Fruit fly (Drosophila melanogaster) S2 (cell line): ENCODE measurements around the gene Glut4EF.

Source experiments
- CG8478 ChIP-seq: fragments of >200 bp; optimal IDR thresholded peaks from 2 replicates; lab custom pipeline; 2018
- CTCF ChIP-seq, 2 experiments: fragments of >200 bp; optimal IDR thresholded peaks; 2 replicates each; lab custom pipeline; 2018

DNA sequence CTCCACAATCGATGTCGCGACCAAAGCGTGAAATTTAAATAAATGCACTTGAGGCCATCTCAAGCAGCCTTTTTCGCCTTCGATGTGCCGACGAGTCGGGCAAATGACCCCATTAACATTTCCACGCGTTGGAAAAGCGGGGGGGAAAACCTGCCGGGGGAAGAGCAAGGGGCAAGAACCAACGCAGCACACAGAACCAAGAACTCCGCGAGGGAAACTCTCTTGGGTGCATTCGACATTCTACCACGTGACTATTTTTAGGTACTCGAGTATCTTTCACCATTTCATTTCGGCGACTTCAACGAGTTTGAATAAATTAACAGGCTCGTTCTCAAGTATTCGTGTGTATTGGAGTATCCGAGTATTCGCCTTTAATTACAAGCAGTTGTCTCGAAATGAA is 43.5 kb downstream of the Glut4EF start:
- TF ChIP-seq CTCF (optimal IDR thresholded peaks at IDR 0.05; lab: Kevin White, UChicago) (no peak), CG8478 (no peak)
